Worm (Caenorhabditis elegans) whole organism, late embryonic: ENCODE data around the gene F48G7.5.

Experiments
- C08G9.2 ChIP-seq: sonication (generic microtip); optimal IDR thresholded peaks from 2 replicates; lab custom pipeline; 2016; ENCODE audit warnings: mild to moderate bottlenecking, missing genetic modification characterization, moderate library complexity, missing compliant biosample characterization
- F13H6.1 ChIP-seq: sonication (generic microtip); optimal IDR thresholded peaks from 2 replicates; lab custom pipeline; 2016; ENCODE audit warnings: missing genetic modification characterization, missing compliant biosample characterization
- K02D7.2 ChIP-seq: sonication (generic microtip); optimal IDR thresholded peaks from 2 replicates; lab custom pipeline; 2017; ENCODE audit warnings: mild to moderate bottlenecking, missing genetic modification characterization, missing compliant biosample characterization
- K09A11.1 ChIP-seq: sonication (generic microtip); optimal IDR thresholded peaks from 2 replicates; lab custom pipeline; 2017; ENCODE audit warnings: antibody characterized with exemption, mild to moderate bottlenecking, missing genetic modification characterization, missing compliant biosample characterization; ENCODE audit not compliant: insufficient read depth
- ceh-14 ChIP-seq: sonication (generic microtip); optimal IDR thresholded peaks from 2 replicates; lab custom pipeline; 2016; ENCODE audit warnings: missing genotype, missing genetic modification characterization, missing compliant biosample characterization
- ceh-18 ChIP-seq: sonication (generic microtip); optimal IDR thresholded peaks from 2 replicates; lab custom pipeline; 2016; ENCODE audit warnings: missing genetic modification characterization, missing compliant biosample characterization
- ceh-24 ChIP-seq: sonication (generic microtip); optimal IDR thresholded peaks from 2 replicates; lab custom pipeline; 2016; ENCODE audit warnings: mild to moderate bottlenecking, missing genetic modification characterization, missing compliant biosample characterization
- ceh-31 ChIP-seq: sonication (generic microtip); optimal IDR thresholded peaks from 2 replicates; lab custom pipeline; 2016; ENCODE audit warnings: missing genetic modification characterization, missing compliant biosample characterization
- ceh-48 ChIP-seq: sonication (generic microtip); optimal IDR thresholded peaks from 2 replicates; lab custom pipeline; 2016; ENCODE audit warnings: missing genetic modification characterization, inconsistent platforms, missing compliant biosample characterization
- ceh-9 ChIP-seq: sonication (generic microtip); optimal IDR thresholded peaks from 2 replicates; lab custom pipeline; 2016; ENCODE audit warnings: mild to moderate bottlenecking, missing genetic modification characterization, inconsistent platforms, missing compliant biosample characterization
- dmd-4 ChIP-seq: sonication (generic microtip); optimal IDR thresholded peaks from 2 replicates; lab custom pipeline; 2016; ENCODE audit warnings: borderline replicate concordance, missing genetic modification characterization, missing compliant biosample characterization
- elt-2 ChIP-seq: sonication (generic microtip); optimal IDR thresholded peaks from 2 replicates; lab custom pipeline; 2016; ENCODE audit warnings: missing genetic modification reagents, missing genetic modification characterization, missing compliant biosample characterization
- ets-4 ChIP-seq: sonication (generic microtip); optimal IDR thresholded peaks from 2 replicates; lab custom pipeline; 2016; ENCODE audit warnings: missing genetic modification characterization, missing compliant biosample characterization
- eyg-1 ChIP-seq: sonication (generic microtip); optimal IDR thresholded peaks from 2 replicates; lab custom pipeline; 2016; ENCODE audit warnings: missing genotype, missing genetic modification characterization, missing compliant biosample characterization
- fkh-6 ChIP-seq: sonication (generic microtip); optimal IDR thresholded peaks from 2 replicates; lab custom pipeline; 2016; ENCODE audit warnings: missing genetic modification characterization, missing compliant biosample characterization
- gmeb-2 ChIP-seq: sonication (generic microtip); optimal IDR thresholded peaks from 2 replicates; lab custom pipeline; 2016; ENCODE audit warnings: missing genetic modification characterization, inconsistent platforms, missing compliant biosample characterization
- hlh-30 ChIP-seq: sonication (generic microtip); optimal IDR thresholded peaks from 2 replicates; lab custom pipeline; 2017; ENCODE audit warnings: antibody characterized with exemption, missing genetic modification characterization, missing compliant biosample characterization; ENCODE audit not compliant: insufficient read depth
- lin-11 ChIP-seq: fragments of 200-800 bp; sonication (Bioruptor generic); optimal IDR thresholded peaks from 2 replicates; lab custom pipeline; 2018; ENCODE audit warnings: mild to moderate bottlenecking, missing genetic modification characterization, missing compliant biosample characterization
- madf-2 ChIP-seq: sonication (generic microtip); optimal IDR thresholded peaks from 2 replicates; lab custom pipeline; 2017; ENCODE audit warnings: missing genetic modification characterization, missing compliant biosample characterization
- mec-3 ChIP-seq: sonication (generic microtip); optimal IDR thresholded peaks from 2 replicates; lab custom pipeline; 2016; ENCODE audit warnings: borderline replicate concordance, missing genetic modification characterization, missing compliant biosample characterization
- npax-4 ChIP-seq: sonication (generic microtip); optimal IDR thresholded peaks from 2 replicates; lab custom pipeline; 2016; ENCODE audit warnings: missing genetic modification characterization, missing compliant biosample characterization
- odd-2 ChIP-seq: sonication (generic microtip); optimal IDR thresholded peaks from 2 replicates; lab custom pipeline; 2017; ENCODE audit warnings: antibody characterized with exemption, mild to moderate bottlenecking, missing genetic modification characterization, missing compliant biosample characterization
- pat-9 ChIP-seq: fragments of 200-800 bp; sonication (Bioruptor generic); optimal IDR thresholded peaks from 2 replicates; lab custom pipeline; 2018; ENCODE audit warnings: mild to moderate bottlenecking, missing genetic modification characterization, moderate library complexity, missing compliant biosample characterization
- pha-2 ChIP-seq: sonication (generic microtip); optimal IDR thresholded peaks from 2 replicates; lab custom pipeline; 2017; ENCODE audit warnings: mild to moderate bottlenecking, missing genetic modification characterization, missing compliant biosample characterization
- sox-2 ChIP-seq: fragments of 200-800 bp; sonication (Bioruptor generic); IDR thresholded peaks from 2 replicates; pipeline ENCODE4 v1.3.6; 2022; ENCODE audit warnings: missing genetic modification reagents, missing genetic modification characterization, missing compliant biosample characterization
- sox-4 ChIP-seq: sonication (generic microtip); optimal IDR thresholded peaks from 2 replicates; lab custom pipeline; 2017; ENCODE audit warnings: mild to moderate bottlenecking, missing genetic modification characterization, inconsistent platforms, missing compliant biosample characterization
- syd-9 ChIP-seq: sonication (generic microtip); optimal IDR thresholded peaks from 2 replicates; lab custom pipeline; 2016; ENCODE audit warnings: mild to moderate bottlenecking, missing genetic modification characterization, moderate library complexity, missing compliant biosample characterization
- unc-3 ChIP-seq, 2 experiments: fragments of 200-800 bp in 1 of 2; sonication (Bioruptor generic) in 1 of 2; sonication (generic microtip) in 1 of 2; conservative IDR thresholded peaks in 1 of 2; optimal IDR thresholded peaks in 1 of 2; 2 replicates each; pipeline versions ENCODE4 v1.3.6 to Lab custom; 2016 to 2022; ENCODE audit warnings: missing compliant biosample characterization in 2 of 2, missing genetic modification characterization in 2 of 2, missing genetic modification reagents in 1 of 2
- unc-42 ChIP-seq: sonication (generic microtip); optimal IDR thresholded peaks from 2 replicates; lab custom pipeline; 2016; ENCODE audit warnings: missing genotype, missing genetic modification characterization, missing compliant biosample characterization
- unc-86 ChIP-seq: sonication (generic microtip); optimal IDR thresholded peaks from 2 replicates; lab custom pipeline; 2016; ENCODE audit warnings: missing genetic modification characterization, missing compliant biosample characterization

The F48G7.5 gene

DNA sequence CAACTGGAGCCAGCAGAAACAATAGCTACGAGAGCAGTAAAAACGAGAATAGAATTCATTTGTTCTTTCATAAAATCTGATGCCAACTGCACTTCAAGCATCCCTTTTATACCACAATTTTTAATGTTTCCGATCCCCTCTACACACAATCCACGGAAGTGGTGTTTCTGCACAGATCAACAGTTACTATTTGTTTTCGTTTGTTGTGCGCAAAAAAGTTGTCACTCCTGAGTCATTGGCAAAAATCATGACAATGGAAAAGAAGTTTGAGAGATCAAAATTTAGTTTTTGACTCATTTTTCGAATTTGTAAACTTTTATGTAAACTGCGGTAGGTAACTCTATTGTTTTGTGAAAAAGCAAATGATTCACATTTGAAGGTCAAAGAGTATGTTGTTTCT lies 18.6 kb downstream of the F48G7.5 start, which contains the start of gene srlf-37:
srlf-37 (minus strand) TSS at position 101 of the 400 bp plus-strand sequence.
- no peak for TF ChIP-seq pha-2 (tag; lab: Kevin White, UChicago)

DNA sequence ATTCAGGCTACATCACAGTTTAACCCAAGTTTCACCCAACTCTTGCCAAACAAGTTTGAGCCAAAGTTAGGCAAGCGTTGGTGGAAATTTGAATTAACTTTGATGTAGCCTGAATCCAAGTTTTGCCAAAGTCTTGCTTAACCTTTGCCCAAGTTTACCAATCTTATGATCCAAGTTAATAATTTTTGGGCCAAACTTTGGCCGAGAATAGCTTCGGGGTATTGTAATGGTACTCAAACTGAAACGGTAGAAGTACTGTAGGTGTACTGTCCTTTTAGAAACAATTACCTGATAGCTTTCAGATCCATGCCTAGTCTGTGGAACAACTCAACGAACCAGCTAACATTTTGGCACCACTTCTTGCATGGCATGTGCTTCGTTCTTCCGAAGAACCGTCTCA lies 22.5 kb downstream of the F48G7.5 start, which contains the start of gene nhr-251:
nhr-251 (plus strand) TSS at position 301 of the 400 bp plus-strand sequence.
- TF ChIP-seq ceh-48 (tag; lab: Kevin White, UChicago) (no peak), odd-2 (tag; lab: Kevin White, UChicago) (no peak), C08G9.2 (tag; lab: Kevin White, UChicago) (no peak)

DNA sequence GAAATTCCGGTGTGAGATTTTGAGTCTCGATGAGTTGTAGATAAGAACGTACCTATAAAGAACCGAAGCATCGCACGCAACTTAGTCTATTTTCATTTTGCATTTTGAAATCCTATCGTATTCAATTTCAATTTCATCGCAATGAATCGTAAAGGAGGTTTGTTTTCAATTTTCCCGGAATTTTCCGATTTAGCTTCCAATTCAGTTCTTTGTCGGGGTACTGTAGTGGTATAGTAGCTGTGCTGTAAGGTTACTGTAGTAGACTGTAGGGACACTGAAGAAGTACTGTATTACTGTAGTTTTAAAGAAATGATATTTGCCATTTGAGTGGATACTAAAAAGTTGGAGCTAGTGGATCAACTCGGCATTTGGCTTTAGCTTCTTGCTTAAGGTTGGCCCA lies 23.0 kb downstream of the F48G7.5 start:
- TF ChIP-seq lin-11 (tag; lab: Kevin White, UChicago): no peak
- TF ChIP-seq sox-2: no peak
- TF ChIP-seq eyg-1 (tag; lab: Kevin White, UChicago): no peak
- TF ChIP-seq ceh-31 (tag; lab: Kevin White, UChicago): no peak
- no peak for TF ChIP-seq syd-9 (tag; lab: Kevin White, UChicago)
- TF ChIP-seq ceh-18: no peak
- no peak for TF ChIP-seq mec-3 (tag; lab: Kevin White, UChicago)
- TF ChIP-seq K02D7.2: no peak
- no peak for TF ChIP-seq madf-2
- no peak for TF ChIP-seq fkh-6 (tag; lab: Kevin White, UChicago)
- TF ChIP-seq hlh-30 (tag; lab: Kevin White, UChicago): no peak
- TF ChIP-seq elt-2 (tag; lab: Kevin White, UChicago): no peak
- TF ChIP-seq, all 69 proteins: peak for 0

DNA sequence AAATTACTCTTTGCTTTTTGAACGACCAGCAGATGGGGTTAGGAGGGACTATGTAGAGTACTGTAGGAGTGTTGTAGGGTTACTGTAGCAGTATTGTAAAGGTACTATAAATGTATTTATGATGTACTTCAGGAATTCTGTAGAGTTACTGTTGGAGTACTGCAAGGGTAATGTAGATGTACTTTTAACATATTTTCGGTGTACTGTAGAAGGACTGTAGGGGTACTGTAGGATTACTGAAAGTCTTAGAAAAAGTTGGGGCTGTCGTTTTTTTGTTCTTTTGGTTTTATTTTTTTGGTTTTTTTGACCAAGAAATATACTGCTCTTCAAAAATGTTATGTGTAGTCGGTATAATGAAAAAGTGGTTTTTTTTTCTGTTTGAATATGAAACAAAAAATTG lies 24.1 kb downstream of the F48G7.5 start:
- TF ChIP-seq eyg-1 (tag; lab: Kevin White, UChicago): no peak
- no peak for TF ChIP-seq gmeb-2 (tag; lab: Kevin White, UChicago)
- no peak for TF ChIP-seq unc-3 (GFP tag; conservative IDR thresholded peaks at IDR 0.05; lab: Robert Waterston, UW)
- no peak for TF ChIP-seq unc-3 (tag; optimal IDR thresholded peaks at IDR 0.05; lab: Kevin White, UChicago)
- TF ChIP-seq npax-4 (tag; lab: Kevin White, UChicago): no peak
- no peak for TF ChIP-seq ceh-24 (tag; lab: Kevin White, UChicago)
- TF ChIP-seq dmd-4 (tag; lab: Kevin White, UChicago): no peak

DNA sequence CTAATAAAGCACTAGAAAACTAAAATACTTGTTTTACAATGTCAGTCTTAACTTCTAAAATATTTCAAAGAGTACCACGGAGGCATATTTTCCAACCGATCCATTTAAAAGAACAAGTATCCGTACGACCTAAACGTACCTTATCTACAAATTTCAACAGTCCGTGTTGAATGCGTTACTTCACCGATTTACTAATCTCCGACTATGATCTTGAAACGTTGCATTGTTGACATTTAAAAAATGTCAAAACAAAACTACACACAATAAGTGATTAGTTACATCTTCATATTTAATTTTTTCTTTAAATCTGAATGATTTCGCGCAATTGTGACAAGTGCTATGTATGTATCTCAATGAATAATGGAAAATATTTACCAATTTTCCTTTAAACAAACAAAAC lies 24.9 kb downstream of the F48G7.5 start:
- TF ChIP-seq mec-3 (tag; lab: Kevin White, UChicago) (no peak), pat-9 (tag; lab: Kevin White, UChicago) (no peak), ets-4 (tag; lab: Kevin White, UChicago) (no peak), unc-42 (tag; lab: Kevin White, UChicago) (no peak), sox-4 (tag; lab: Kevin White, UChicago) (no peak), gmeb-2 (tag; lab: Kevin White, UChicago) (no peak), unc-3 (GFP tag; conservative IDR thresholded peaks at IDR 0.05; lab: Robert Waterston, UW) (no peak), unc-3 (tag; optimal IDR thresholded peaks at IDR 0.05; lab: Kevin White, UChicago) (no peak), unc-86 (tag; lab: Kevin White, UChicago) (no peak), madf-2 (no peak), K09A11.1 (tag; lab: Kevin White, UChicago) (no peak), pha-2 (tag; lab: Kevin White, UChicago) (no peak), ceh-14 (tag; lab: Kevin White, UChicago) (no peak), F13H6.1 (tag; lab: Kevin White, UChicago) (no peak), elt-2 (tag; lab: Kevin White, UChicago) (no peak), ceh-9 (tag; lab: Kevin White, UChicago) (no peak)
- TF ChIP-seq, all 69 proteins: peak for 0
